Fruit fly (Drosophila melanogaster) whole organism, prepupa: ENCODE results near the gene Ldh.
A peak's percentile ranks its signal among the peaks of the same experiment; 100 is the strongest.

Experiments used
- Blimp-1 ChIP-seq: fragments of 200-800 bp; sonication (Bioruptor generic); optimal IDR thresholded peaks from 3 replicates; lab custom pipeline; 2017; ENCODE audit warnings: missing biosample characterization, missing genetic modification characterization, mild to moderate bottlenecking, moderate library complexity, missing genetic modification reagents
- CG10631 ChIP-seq: fragments of 200-800 bp; sonication (Bioruptor generic); optimal IDR thresholded peaks from 2 replicates; lab custom pipeline; 2016; ENCODE audit warnings: missing biosample characterization, missing genetic modification characterization
- CG11294 ChIP-seq: fragments of 200-800 bp; sonication (Bioruptor generic); IDR thresholded peaks from 2 replicates; pipeline ENCODE4 v1.3.6; 2022; ENCODE audit warnings: missing biosample characterization, missing genetic modification characterization
- CG11762 ChIP-seq: fragments of 200-800 bp; sonication (Bioruptor generic); optimal IDR thresholded peaks from 3 replicates; lab custom pipeline; 2016; ENCODE audit warnings: missing biosample characterization, missing genetic modification characterization; ENCODE audit not compliant: insufficient read depth
- CG11902 ChIP-seq: fragments of 200-800 bp; sonication (Bioruptor generic); optimal IDR thresholded peaks from 3 replicates; lab custom pipeline; 2016; ENCODE audit warnings: missing biosample characterization, missing genetic modification characterization
- CG1621 ChIP-seq: fragments of 200-800 bp; sonication (Bioruptor generic); optimal IDR thresholded peaks from 3 replicates; lab custom pipeline; 2018; ENCODE audit warnings: missing biosample characterization, mild to moderate bottlenecking, missing genetic modification characterization
- CG3032 ChIP-seq: fragments of 200-800 bp; optimal IDR thresholded peaks from 2 replicates; lab custom pipeline; 2019; ENCODE audit warnings: missing biosample characterization, mild to moderate bottlenecking, missing genetic modification characterization, moderate library complexity
- CG32006 ChIP-seq: fragments of 200-800 bp; sonication (Bioruptor generic); optimal IDR thresholded peaks from 3 replicates; lab custom pipeline; 2017; ENCODE audit warnings: missing biosample characterization, mild to moderate bottlenecking, missing genetic modification characterization
- CG3919 ChIP-seq: fragments of 200-800 bp; sonication (Bioruptor generic); optimal IDR thresholded peaks from 3 replicates; lab custom pipeline; 2016; ENCODE audit warnings: missing biosample characterization, missing genetic modification characterization
- CG4318 ChIP-seq: fragments of 200-800 bp; sonication (Bioruptor generic); optimal IDR thresholded peaks from 3 replicates; lab custom pipeline; 2017; ENCODE audit warnings: missing biosample characterization, mild to moderate bottlenecking, missing genetic modification characterization
- CG6163 ChIP-seq: fragments of 200-800 bp; sonication (Bioruptor generic); IDR thresholded peaks from 3 replicates; pipeline ENCODE4 v1.3.6; 2022; ENCODE audit warnings: missing biosample characterization, missing genetic modification characterization
- CG6792 ChIP-seq: fragments of 200-800 bp; sonication (Bioruptor generic); optimal IDR thresholded peaks from 3 replicates; lab custom pipeline; 2016; ENCODE audit warnings: missing biosample characterization, missing genetic modification characterization
- CG6854 ChIP-seq: fragments of 200-800 bp; sonication (Bioruptor generic); optimal IDR thresholded peaks from 2 replicates; lab custom pipeline; 2017; ENCODE audit warnings: missing biosample characterization, mild to moderate bottlenecking, missing genetic modification characterization
- CG7368 ChIP-seq: fragments of 200-800 bp; sonication (Bioruptor generic); optimal IDR thresholded peaks from 3 replicates; lab custom pipeline; 2016; ENCODE audit warnings: missing biosample characterization, missing genetic modification characterization
- CG8119 ChIP-seq: fragments of 200-800 bp; sonication (Bioruptor generic); IDR thresholded peaks from 3 replicates; pipeline ENCODE4 v1.3.6; 2022; ENCODE audit warnings: missing biosample characterization, missing genetic modification characterization
- CG8632 ChIP-seq: fragments of 200-800 bp; sonication (Bioruptor generic); optimal IDR thresholded peaks from 3 replicates; lab custom pipeline; 2016; ENCODE audit warnings: missing biosample characterization, missing genetic modification characterization
- CG9139 ChIP-seq: fragments of 200-800 bp; sonication (Bioruptor generic); optimal IDR thresholded peaks from 3 replicates; lab custom pipeline; 2017; ENCODE audit warnings: missing biosample characterization, mild to moderate bottlenecking, missing genetic modification characterization
- Eip93F ChIP-seq: fragments of 200-800 bp; sonication (Bioruptor generic); optimal IDR thresholded peaks from 2 replicates; lab custom pipeline; 2016; ENCODE audit warnings: missing biosample characterization, mild to moderate bottlenecking, missing genetic modification characterization
- Ets21C ChIP-seq: fragments of 200-800 bp; sonication (Bioruptor generic); optimal IDR thresholded peaks from 3 replicates; lab custom pipeline; 2016; ENCODE audit warnings: missing biosample characterization, missing genetic modification characterization
- Ets96B ChIP-seq: fragments of 200-800 bp; optimal IDR thresholded peaks from 2 replicates; lab custom pipeline; 2019; ENCODE audit warnings: missing biosample characterization, mild to moderate bottlenecking, missing genetic modification characterization, moderate library complexity
- Gug ChIP-seq: fragments of 200-800 bp; sonication (Bioruptor generic); IDR thresholded peaks from 2 replicates; pipeline ENCODE4 v1.3.6; 2022; ENCODE audit warnings: missing biosample characterization, missing genetic modification characterization
- Hr39 ChIP-seq: fragments of 200-800 bp; sonication (Bioruptor generic); optimal IDR thresholded peaks from 2 replicates; lab custom pipeline; 2016; ENCODE audit warnings: missing biosample characterization, missing genetic modification characterization
- Hr4 ChIP-seq: fragments of 200-800 bp; sonication (Bioruptor generic); optimal IDR thresholded peaks from 3 replicates; lab custom pipeline; 2016; ENCODE audit warnings: missing biosample characterization, missing genetic modification characterization
- OdsH ChIP-seq: fragments of 200-800 bp; sonication (Bioruptor generic); optimal IDR thresholded peaks from 3 replicates; lab custom pipeline; 2016; ENCODE audit warnings: missing biosample characterization, missing genetic modification characterization
- Smox ChIP-seq: fragments of 200-800 bp; sonication (Bioruptor generic); optimal IDR thresholded peaks from 3 replicates; lab custom pipeline; 2016; ENCODE audit warnings: missing biosample characterization, missing genetic modification characterization
- Sox102F ChIP-seq: fragments of 200-800 bp; sonication (Bioruptor generic); optimal IDR thresholded peaks from 2 replicates; lab custom pipeline; 2016; ENCODE audit warnings: missing biosample characterization, mild to moderate bottlenecking, missing genetic modification characterization
- Sox15 ChIP-seq: fragments of 200-800 bp; sonication (Bioruptor generic); optimal IDR thresholded peaks from 3 replicates; lab custom pipeline; 2016; ENCODE audit warnings: missing biosample characterization, missing genetic modification characterization
- achi ChIP-seq: fragments of 200-800 bp; sonication (Bioruptor generic); optimal IDR thresholded peaks from 3 replicates; lab custom pipeline; 2016; ENCODE audit warnings: missing biosample characterization, missing genetic modification characterization
- acj6 ChIP-seq: fragments of 200-800 bp; sonication (Bioruptor generic); optimal IDR thresholded peaks from 3 replicates; lab custom pipeline; 2016; ENCODE audit warnings: missing biosample characterization, missing genetic modification characterization
- cyc ChIP-seq: fragments of 200-800 bp; sonication (Bioruptor generic); optimal IDR thresholded peaks from 3 replicates; lab custom pipeline; 2016; ENCODE audit warnings: missing biosample characterization, missing genetic modification characterization
- dac ChIP-seq: fragments of 200-800 bp; sonication (Bioruptor generic); optimal IDR thresholded peaks from 2 replicates; lab custom pipeline; 2017; ENCODE audit warnings: missing biosample characterization, mild to moderate bottlenecking, missing genetic modification characterization
- dsx ChIP-seq: fragments of 200-800 bp; optimal IDR thresholded peaks from 3 replicates; lab custom pipeline; 2019; ENCODE audit warnings: missing biosample characterization, mild to moderate bottlenecking, missing genetic modification characterization, moderate library complexity; ENCODE audit not compliant: poor library complexity, severe bottlenecking
- eg ChIP-seq: fragments of 200-800 bp; sonication (Bioruptor generic); IDR thresholded peaks from 3 replicates; pipeline ENCODE4 v1.3.6; 2022; ENCODE audit warnings: missing biosample characterization, missing genetic modification characterization
- esn ChIP-seq: fragments of 200-800 bp; sonication (Bioruptor generic); optimal IDR thresholded peaks from 2 replicates; lab custom pipeline; 2016; ENCODE audit warnings: missing biosample characterization, mild to moderate bottlenecking, missing genetic modification characterization, moderate library complexity
- fd85E ChIP-seq: fragments of 200-800 bp; sonication (Bioruptor generic); optimal IDR thresholded peaks from 3 replicates; lab custom pipeline; 2016; ENCODE audit warnings: missing biosample characterization, missing genetic modification characterization
- fkh ChIP-seq: fragments of 200-800 bp; sonication (Bioruptor generic); optimal IDR thresholded peaks from 3 replicates; lab custom pipeline; 2017; ENCODE audit warnings: missing biosample characterization, mild to moderate bottlenecking, missing genetic modification characterization, moderate library complexity
- lz ChIP-seq: fragments of 200-800 bp; sonication (Bioruptor generic); optimal IDR thresholded peaks from 3 replicates; lab custom pipeline; 2016; ENCODE audit warnings: missing biosample characterization, missing genetic modification characterization
- net ChIP-seq: fragments of 200-800 bp; sonication (Bioruptor generic); optimal IDR thresholded peaks from 3 replicates; lab custom pipeline; 2016; ENCODE audit warnings: missing biosample characterization, missing genetic modification characterization
- pdm3 ChIP-seq: fragments of 200-800 bp; sonication (Bioruptor generic); optimal IDR thresholded peaks from 3 replicates; lab custom pipeline; 2016; ENCODE audit warnings: missing biosample characterization, missing genetic modification characterization
- spab ChIP-seq: fragments of 200-800 bp; sonication (Bioruptor generic); optimal IDR thresholded peaks from 2 replicates; lab custom pipeline; 2017; ENCODE audit warnings: missing biosample characterization, mild to moderate bottlenecking, missing genetic modification characterization, missing genetic modification reagents
- svp ChIP-seq: fragments of 200-800 bp; sonication (Bioruptor generic); peaks from one replicate; lab custom pipeline; 2016; ENCODE audit warnings: missing biosample characterization, missing genetic modification characterization
- vri ChIP-seq: fragments of 200-800 bp; sonication (Bioruptor generic); optimal IDR thresholded peaks from 3 replicates; lab custom pipeline; 2016; ENCODE audit warnings: missing biosample characterization, mild to moderate bottlenecking, missing genetic modification characterization

The Ldh gene

dm6 chr3L:6218517-6219155 is 43.9 kb downstream of the Ldh start (continued):
- no peak for TF ChIP-seq CG11762
- no peak for TF ChIP-seq cyc (GFP tag; lab: Kevin White, UChicago)
- TF ChIP-seq CG4318 (GFP tag; lab: Kevin White, UChicago): no peak
- no peak for TF ChIP-seq CG11902 (GFP tag; lab: Kevin White, UChicago)
- TF ChIP-seq Sox15 (GFP tag; lab: Kevin White, UChicago): no peak
- no peak for TF ChIP-seq acj6
- peak; percentile 61 for TF ChIP-seq CG1621 (tag; lab: Kevin White, UChicago)
- no peak for TF ChIP-seq CG10631 (GFP tag; lab: Kevin White, UChicago)
- peak; percentile 18 for TF ChIP-seq spab
- TF ChIP-seq Gug (GFP tag; lab: Robert Waterston, UW): no peak
- peak; percentile 71; the same call in 2 of the 3 replicates for TF ChIP-seq CG6163 (GFP tag; lab: Robert Waterston, UW)
- no peak for TF ChIP-seq Smox (GFP tag; lab: Kevin White, UChicago)
- TF ChIP-seq CG6854 (GFP tag; lab: Kevin White, UChicago): peak; percentile 68
- TF ChIP-seq Hr4 (GFP tag; lab: Kevin White, UChicago): no peak
- TF ChIP-seq lz: no peak
- peak; percentile 21 for TF ChIP-seq Ets96B (tag; lab: Kevin White, UChicago)
- TF ChIP-seq CG32006 (GFP tag; lab: Kevin White, UChicago): no peak
- no peak for TF ChIP-seq Hr39
- peak; percentile 14 for TF ChIP-seq dsx (GFP tag; lab: Kevin White, UChicago)
- no peak for TF ChIP-seq CG8632
- TF ChIP-seq pdm3 (GFP tag; lab: Kevin White, UChicago): no peak
- TF ChIP-seq Eip93F (GFP tag; lab: Kevin White, UChicago): no peak
- TF ChIP-seq CG11294 (GFP tag; lab: Robert Waterston, UW): no peak
- TF ChIP-seq dac (GFP tag; lab: Kevin White, UChicago): no peak

dm6 chr3L:6217806-6218205 is 44.7 kb downstream of the Ldh start, which contains the start of gene LanA:
Gene LanA (minus strand): TSS chr3L:6218022.
- peak; percentile 9 for TF ChIP-seq fkh (GFP tag; lab: Kevin White, UChicago)
- no peak for TF ChIP-seq Ets21C (GFP tag; lab: Kevin White, UChicago)
- no peak for TF ChIP-seq esn (GFP tag; lab: Kevin White, UChicago)
- TF ChIP-seq Sox102F (GFP tag; lab: Kevin White, UChicago): peak; percentile 35
- TF ChIP-seq CG11762: no peak
- TF ChIP-seq Blimp-1 (GFP tag; lab: Kevin White, UChicago): peak; percentile 67
- TF ChIP-seq vri (GFP tag; lab: Kevin White, UChicago): peak; percentile 25
- TF ChIP-seq Smox (GFP tag; lab: Kevin White, UChicago): no peak
- TF ChIP-seq CG6163 (GFP tag; lab: Robert Waterston, UW): peak; percentile 52; the same call in 2 of the 3 replicates
- TF ChIP-seq acj6: no peak
- TF ChIP-seq Hr39: no peak
- TF ChIP-seq CG7368 (GFP tag; lab: Kevin White, UChicago): no peak
- no peak for TF ChIP-seq CG6792 (GFP tag; lab: Kevin White, UChicago)
- TF ChIP-seq CG8119 (GFP tag; lab: Robert Waterston, UW): no peak
- no peak for TF ChIP-seq Ets96B (tag; lab: Kevin White, UChicago)
- TF ChIP-seq lz: no peak
- no peak for TF ChIP-seq fd85E
- no peak for TF ChIP-seq CG10631 (GFP tag; lab: Kevin White, UChicago)
- TF ChIP-seq CG3919: peak; percentile 7
- no peak for TF ChIP-seq CG9139 (GFP tag; lab: Kevin White, UChicago)
- no peak for TF ChIP-seq CG11294 (GFP tag; lab: Robert Waterston, UW)
- TF ChIP-seq spab: no peak
- TF ChIP-seq eg (GFP tag; lab: Robert Waterston, UW): peak; percentile 14; the same call in 1 of the 3 replicates
- no peak for TF ChIP-seq CG3032
- TF ChIP-seq CG4318 (GFP tag; lab: Kevin White, UChicago): no peak
- no peak for TF ChIP-seq net (GFP tag; lab: Kevin White, UChicago)
- peak; percentile 37 for TF ChIP-seq CG6854 (GFP tag; lab: Kevin White, UChicago)
- TF ChIP-seq achi (GFP tag; lab: Kevin White, UChicago): peak; percentile 7
- TF ChIP-seq svp: peak; percentile 67
- no peak for TF ChIP-seq OdsH (GFP tag; lab: Kevin White, UChicago)
- TF ChIP-seq, all 60 proteins: peak for 10
